Fruit fly (Drosophila melanogaster): ENCODE measurements around the gene fz2.

Gene fz2

DNA sequence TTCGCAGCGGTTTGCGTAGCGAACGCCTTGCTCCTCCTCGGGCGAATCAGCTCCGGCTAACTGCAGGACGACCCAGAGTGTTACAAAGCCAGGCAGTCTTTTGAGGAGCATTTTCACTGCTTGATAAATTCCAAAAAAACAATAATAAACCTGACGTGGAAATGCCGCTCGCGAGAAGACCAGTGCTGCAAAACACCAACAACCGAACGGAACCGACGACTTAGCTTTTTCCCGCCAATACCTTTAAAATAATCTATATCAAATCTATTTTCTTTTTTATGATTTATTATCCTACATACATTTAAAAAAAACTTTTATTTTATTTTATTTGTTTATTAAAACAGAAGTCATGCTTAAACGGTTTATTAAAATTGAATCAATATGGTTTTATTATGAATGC is 139.1 kb downstream of the fz2 start, which contains the start of gene CNPYb:
TSS of gene CNPYb (minus strand) at position 186 of the 400 bp plus-strand sequence.
- TF ChIP-seq CG34422 (GFP tag; IDR thresholded peaks at IDR 0.05) (no peak), CG10267 (tag; optimal IDR thresholded peaks at IDR 0.05) (peak; percentile 87), CG11456 (GFP tag; IDR thresholded peaks at IDR 0.05) (no peak), CG12659 (GFP tag; optimal IDR thresholded peaks at IDR 0.05) (peak; percentile 17), MBD-R2 (GFP tag; IDR thresholded peaks at IDR 0.05) (peak; percentile 84), CG12071 (GFP tag; optimal IDR thresholded peaks at IDR 0.05) (no peak), NfI (GFP tag; optimal IDR thresholded peaks at IDR 0.05) (no peak), MESR4 (GFP tag; optimal IDR thresholded peaks at IDR 0.05) (peak; percentile 61), Rfx (GFP tag; IDR thresholded peaks at IDR 0.05) (peak; percentile 15; the same call in 1 of the 2 replicates), CG12219 (GFP tag; optimal IDR thresholded peaks at IDR 0.05) (no peak), CG15514 (GFP tag; optimal IDR thresholded peaks at IDR 0.05) (peak; percentile 27), stwl (tag; optimal IDR thresholded peaks at IDR 0.05) (peak; percentile 0), HmgZ (tag; optimal IDR thresholded peaks at IDR 0.05) (peak; percentile 11), pzg (GFP tag; optimal IDR thresholded peaks at IDR 0.05) (peak; percentile 22), Med (GFP tag) (peak; percentile 32), vfl (GFP tag; optimal IDR thresholded peaks at IDR 0.05) (no peak), Optix (GFP tag; IDR thresholded peaks at IDR 0.05) (no peak), sens (GFP tag) (peak; percentile 33), E2f2 (GFP tag; IDR thresholded peaks at IDR 0.05) (peak; percentile 32; the same call in 1 of the 2 replicates), Sry-β (GFP tag; optimal IDR thresholded peaks at IDR 0.05) (peak; percentile 90), Xbp1 (GFP tag; optimal IDR thresholded peaks at IDR 0.05) (peak; percentile 89), trem (tag; optimal IDR thresholded peaks at IDR 0.05) (no peak), PHDP (tag; optimal IDR thresholded peaks at IDR 0.05) (peak; percentile 5), row (GFP tag; IDR thresholded peaks at IDR 0.05) (peak; percentile 74), Sox100B (GFP tag; optimal IDR thresholded peaks at IDR 0.05) (no peak), lbe (GFP tag; optimal IDR thresholded peaks at IDR 0.05) (peak; percentile 4), Dp (GFP tag; optimal IDR thresholded peaks at IDR 0.05) (peak; percentile 20), CG4617 (GFP tag; optimal IDR thresholded peaks at IDR 0.05; ENCODE audit: borderline replicate concordance) (peak; percentile 22)

DNA sequence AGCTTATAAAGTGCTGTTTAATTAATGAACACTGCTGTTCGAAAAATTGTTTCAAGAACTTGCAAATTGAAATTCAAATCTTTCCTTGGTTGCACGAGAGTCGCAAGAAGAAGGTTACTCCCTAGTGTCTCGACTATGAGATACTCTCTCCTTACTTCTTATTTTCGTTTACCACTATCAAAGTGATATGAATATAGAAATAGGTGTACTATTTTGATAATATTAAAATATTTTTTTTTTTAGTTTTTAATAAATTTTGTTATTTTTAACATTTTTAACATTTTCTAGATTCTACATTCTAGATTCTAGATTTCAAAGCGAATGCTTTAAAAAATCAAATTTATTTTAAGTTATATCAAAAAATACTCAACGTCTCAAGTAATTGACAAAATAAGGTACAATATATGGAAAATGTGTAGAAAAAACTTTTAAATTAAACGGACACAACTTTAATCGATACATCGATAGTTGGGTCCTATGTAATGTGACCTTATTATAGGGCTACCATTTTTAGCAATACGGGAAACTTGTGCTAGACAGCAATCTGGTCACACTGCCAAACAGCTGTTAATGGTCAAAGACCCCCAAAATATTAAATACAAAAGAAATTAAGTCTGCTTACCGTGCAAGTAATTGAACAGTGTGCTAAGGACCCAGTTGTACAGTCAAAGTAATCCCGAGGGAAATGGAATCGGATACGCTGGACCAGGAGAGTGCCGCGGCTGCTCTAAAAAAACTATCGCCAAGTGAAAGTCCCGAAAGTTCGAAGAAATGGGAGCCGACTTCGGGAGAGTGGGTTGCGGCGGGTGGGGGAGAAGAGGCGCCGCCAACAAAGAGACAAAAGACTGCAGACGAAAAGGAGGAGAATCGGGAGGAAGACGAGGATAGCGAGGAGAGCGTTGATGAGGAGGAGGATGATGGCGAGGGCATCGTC is 142.8 kb downstream of the fz2 start, which contains the start of gene MESR6:
TSS of gene MESR6 (plus strand) at position 546 of the 934 bp plus-strand sequence.
- TF ChIP-seq CG7839 (tag; optimal IDR thresholded peaks at IDR 0.05) (peak; percentile 57), CG43689 (GFP tag; IDR thresholded peaks at IDR 0.05) (no peak), CG7786 (GFP tag; optimal IDR thresholded peaks at IDR 0.05) (no peak), ERR (GFP tag; optimal IDR thresholded peaks at IDR 0.05) (no peak), Ravus (GFP tag; IDR thresholded peaks at IDR 0.05) (no peak; the same call in 1 of the 2 replicates), bowl (GFP tag; IDR thresholded peaks at IDR 0.05) (peak; percentile 45; the same call in 1 of the 2 replicates), fu2 (GFP tag; optimal IDR thresholded peaks at IDR 0.05) (no peak), CkIIα-i1 (GFP tag; IDR thresholded peaks at IDR 0.05) (no peak), Dip3 (GFP tag; optimal IDR thresholded peaks at IDR 0.05) (no peak), tna (GFP tag; IDR thresholded peaks at IDR 0.05; ENCODE audit: partially characterized antibody) (peak; percentile 58), stc (GFP tag; IDR thresholded peaks at IDR 0.05) (0 out of 2 replicates have a peak, but pooled peaks have one; percentile 23), Awh (GFP tag; IDR thresholded peaks at IDR 0.05) (peak; percentile 11; the same call in 1 of the 2 replicates), HLH4C (GFP tag; IDR thresholded peaks at IDR 0.05; ENCODE audit: partially characterized antibody) (peak; percentile 78), Side (GFP tag; optimal IDR thresholded peaks at IDR 0.05) (peak; percentile 21), CG8924 (tag; optimal IDR thresholded peaks at IDR 0.05) (peak; percentile 39), CG15514 (GFP tag; optimal IDR thresholded peaks at IDR 0.05) (peak; percentile 24), CG18619 (GFP tag; optimal IDR thresholded peaks at IDR 0.05) (peak; percentile 41), vvl (GFP tag; IDR thresholded peaks at IDR 0.05) (peak; percentile 5; the same call in 1 of the 2 replicates), NfI (GFP tag; optimal IDR thresholded peaks at IDR 0.05) (no peak), CG7928 (GFP tag; optimal IDR thresholded peaks at IDR 0.05) (peak; percentile 83), Elba2 (GFP tag; optimal IDR thresholded peaks at IDR 0.05) (no peak), CG32532 (GFP tag; IDR thresholded peaks at IDR 0.05) (no peak; the same call in 1 of the 2 replicates), B-H1 (GFP tag; IDR thresholded peaks at IDR 0.05) (no peak)
